Fruit fly (Drosophila melanogaster) whole organism, adult: ENCODE measurements around the gene CG43116.

ENCODE experiments used
- CG11617 ChIP-seq: fragments of 200-800 bp; sonication (Bioruptor generic); optimal IDR thresholded peaks from 2 replicates; lab custom pipeline; 2017; ENCODE audit warnings: mild to moderate bottlenecking, missing biosample characterization, missing genetic modification reagents, missing genetic modification characterization
- CG12768 ChIP-seq: fragments of 200-800 bp; sonication (Bioruptor generic); optimal IDR thresholded peaks from 2 replicates; lab custom pipeline; 2017; ENCODE audit warnings: missing biosample characterization, missing genetic modification characterization, mild to moderate bottlenecking, moderate library complexity, missing genetic modification reagents
- CG14711 ChIP-seq: fragments of 200-800 bp; sonication (Bioruptor generic); optimal IDR thresholded peaks from 2 replicates; lab custom pipeline; 2018; ENCODE audit warnings: missing biosample characterization, mild to moderate bottlenecking, missing genetic modification characterization, moderate library complexity
- CG1620 ChIP-seq: fragments of 200-800 bp; sonication (Bioruptor generic); optimal IDR thresholded peaks from 2 replicates; lab custom pipeline; 2016; ENCODE audit warnings: missing biosample characterization, missing genetic modification characterization
- CG33017 ChIP-seq: fragments of 200-800 bp; sonication (Bioruptor generic); optimal IDR thresholded peaks from 2 replicates; lab custom pipeline; 2018; ENCODE audit warnings: missing biosample characterization, mild to moderate bottlenecking, missing genetic modification characterization, moderate library complexity
- CG5204 ChIP-seq: fragments of 200-800 bp; sonication (Bioruptor generic); optimal IDR thresholded peaks from 2 replicates; lab custom pipeline; 2016; ENCODE audit warnings: missing biosample characterization, missing genetic modification characterization
- CG7045 ChIP-seq: fragments of 200-800 bp; sonication (Bioruptor generic); optimal IDR thresholded peaks from 2 replicates; lab custom pipeline; 2017; ENCODE audit warnings: missing biosample characterization, mild to moderate bottlenecking, missing genetic modification characterization
- CG7101 ChIP-seq: fragments of 200-800 bp; sonication (Bioruptor generic); optimal IDR thresholded peaks from 2 replicates; lab custom pipeline; 2018; ENCODE audit warnings: missing biosample characterization, mild to moderate bottlenecking, missing genetic modification characterization, moderate library complexity
- Clk ChIP-seq: fragments of 200-800 bp; sonication (Bioruptor generic); optimal IDR thresholded peaks from 2 replicates; lab custom pipeline; 2017; ENCODE audit warnings: missing biosample characterization, missing genetic modification characterization
- Crg-1 ChIP-seq: fragments of 200-800 bp; sonication (Bioruptor generic); optimal IDR thresholded peaks from 2 replicates; lab custom pipeline; 2016; ENCODE audit warnings: missing biosample characterization, missing genetic modification characterization
- Hr96 ChIP-seq: fragments of 200-800 bp; sonication (Bioruptor generic); optimal IDR thresholded peaks from 2 replicates; lab custom pipeline; 2016; ENCODE audit warnings: missing biosample characterization, missing genetic modification characterization
- Mnt ChIP-seq: fragments of 200-800 bp; sonication (Bioruptor generic); optimal IDR thresholded peaks from 2 replicates; lab custom pipeline; 2016; ENCODE audit warnings: missing biosample characterization, mild to moderate bottlenecking, missing genetic modification characterization
- bab1 ChIP-seq: fragments of 200-800 bp; sonication (Bioruptor generic); optimal IDR thresholded peaks from 3 replicates; lab custom pipeline; 2019; ENCODE audit warnings: missing biosample characterization, mild to moderate bottlenecking, missing genetic modification characterization, moderate library complexity
- cic ChIP-seq: fragments of 200-800 bp; sonication (Bioruptor generic); optimal IDR thresholded peaks from 2 replicates; lab custom pipeline; 2017; ENCODE audit warnings: missing biosample characterization, mild to moderate bottlenecking, missing genetic modification characterization, moderate library complexity
- cnc ChIP-seq, 2 experiments: fragments of >200 bp; optimal IDR thresholded peaks; 2 replicates each; lab custom pipeline; 2017
- kay ChIP-seq: fragments of 200-800 bp; sonication (Bioruptor generic); peaks from one replicate; lab custom pipeline; 2016; ENCODE audit warnings: missing biosample characterization, missing genetic modification characterization, borderline replicate concordance
- ovo ChIP-seq: fragments of 200-800 bp; sonication (Bioruptor generic); optimal IDR thresholded peaks from 2 replicates; lab custom pipeline; 2016; ENCODE audit warnings: missing biosample characterization, missing genetic modification characterization
- pad ChIP-seq: fragments of 200-800 bp; sonication (Bioruptor generic); optimal IDR thresholded peaks from 3 replicates; lab custom pipeline; 2017; ENCODE audit warnings: missing biosample characterization, missing genetic modification characterization, mild to moderate bottlenecking, moderate library complexity, missing genetic modification reagents
- tj ChIP-seq: fragments of 200-800 bp; sonication (Bioruptor generic); optimal IDR thresholded peaks from 3 replicates; lab custom pipeline; 2017; ENCODE audit warnings: missing biosample characterization, mild to moderate bottlenecking, missing genetic modification characterization, moderate library complexity
- toe ChIP-seq: fragments of 200-800 bp; sonication (Bioruptor generic); optimal IDR thresholded peaks from 2 replicates; lab custom pipeline; 2016; ENCODE audit warnings: missing biosample characterization, missing genetic modification characterization

The CG43116 gene

DNA sequence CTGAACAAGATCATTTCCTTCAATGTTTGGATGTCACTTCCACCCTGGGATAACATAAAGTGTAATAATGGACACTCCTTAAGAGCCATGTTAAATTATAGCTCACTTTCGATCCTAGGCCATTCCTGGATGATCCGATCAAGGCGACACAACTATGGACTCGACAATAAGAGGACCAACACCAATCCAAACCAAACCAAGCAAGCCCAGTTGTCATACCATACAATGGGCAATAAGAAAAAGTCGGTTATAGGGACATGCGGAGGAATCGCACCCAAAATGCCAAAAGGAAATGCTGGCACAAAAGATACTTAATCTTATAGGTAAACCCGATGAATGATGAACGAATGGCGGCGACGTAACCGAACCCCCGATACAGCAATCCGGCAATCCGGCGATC is 5.2 kb upstream of the CG43116 start:
- TF ChIP-seq CG33017 (tag; lab: Kevin White, UChicago) (no peak), CG11617 (GFP tag; lab: Kevin White, UChicago) (no peak), CG7101 (tag; lab: Kevin White, UChicago) (no peak), CG5204 (GFP tag; lab: Kevin White, UChicago) (no peak), Mnt (no peak), tj (GFP tag; lab: Kevin White, UChicago) (no peak), kay (no peak), Clk (GFP tag; lab: Kevin White, UChicago) (no peak), Crg-1 (GFP tag; lab: Kevin White, UChicago) (no peak), pad (GFP tag; lab: Kevin White, UChicago) (no peak), CG14711 (tag; lab: Kevin White, UChicago) (no peak), toe (GFP tag; lab: Kevin White, UChicago) (no peak)

DNA sequence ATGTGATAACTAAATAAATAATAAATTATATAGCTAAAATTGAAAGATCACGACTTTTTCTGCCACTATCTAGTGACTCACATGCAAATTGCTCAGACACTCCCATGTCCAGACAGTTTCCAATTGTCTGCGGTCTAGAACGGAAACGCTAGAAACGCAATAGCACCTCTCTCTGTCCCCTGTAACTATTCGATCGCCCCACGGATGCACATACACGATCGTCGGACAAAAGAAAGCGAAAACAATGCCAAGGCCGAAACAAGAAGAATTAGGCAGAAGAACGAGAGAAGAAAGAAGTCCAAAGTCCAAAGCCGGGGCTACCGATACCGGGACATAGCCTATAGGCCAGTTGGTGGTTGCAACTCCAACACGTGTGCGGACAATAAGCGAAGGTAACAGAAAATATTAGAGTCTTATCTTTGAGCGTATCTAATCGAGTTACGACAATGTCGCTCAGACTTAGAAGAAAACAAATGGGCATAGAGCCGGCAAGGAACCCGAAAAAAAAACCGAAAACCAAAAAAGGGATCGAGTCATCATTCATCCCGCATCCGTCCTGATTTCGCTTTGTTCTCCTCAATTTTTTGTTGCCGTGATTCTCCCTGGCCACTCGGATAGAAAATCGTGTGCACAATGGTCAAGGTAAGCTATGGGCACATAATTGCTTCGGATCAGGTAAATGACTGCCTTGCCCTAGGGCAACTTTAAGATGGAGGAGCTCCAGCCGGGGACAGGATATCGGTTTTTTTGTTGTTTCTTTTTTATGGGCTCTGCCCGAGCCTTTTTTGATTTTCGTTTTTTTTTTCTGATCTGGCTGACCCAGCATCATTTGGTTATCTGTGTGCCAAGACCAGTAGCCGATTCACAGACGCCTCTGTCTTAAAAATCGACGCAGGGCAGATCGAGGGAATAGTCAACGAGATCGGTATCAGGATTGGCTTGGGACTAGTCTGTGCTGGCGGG is 4.2 kb upstream of the CG43116 start:
- TF ChIP-seq Clk (GFP tag; lab: Kevin White, UChicago) (no peak), bab1 (GFP tag; lab: Kevin White, UChicago) (no peak), Mnt (no peak), toe (GFP tag; lab: Kevin White, UChicago) (no peak), ovo (GFP tag; lab: Kevin White, UChicago) (no peak), cic (GFP tag; lab: Kevin White, UChicago) (no peak), CG12768 (GFP tag; lab: Kevin White, UChicago) (no peak), CG14711 (tag; lab: Kevin White, UChicago) (no peak)

DNA sequence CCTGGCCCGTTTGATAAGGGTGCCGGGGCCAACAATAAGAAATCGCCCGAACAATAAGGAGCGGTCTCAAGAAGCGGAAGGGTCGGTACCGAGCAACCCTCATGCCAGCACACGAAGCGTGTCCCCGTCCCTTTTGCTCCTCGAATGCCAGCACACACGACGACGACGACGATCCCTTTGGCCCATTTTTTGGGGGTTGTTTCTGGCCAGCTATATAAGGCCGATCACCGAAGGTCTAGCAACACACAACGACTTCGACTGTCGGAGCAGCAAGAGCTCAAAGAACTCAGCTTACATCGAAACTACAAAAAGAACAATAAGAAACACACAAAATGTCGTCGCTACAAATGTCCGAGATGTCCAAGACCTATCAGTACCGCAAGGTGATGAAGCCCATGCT is 2.8 kb upstream of the CG43116 start:
- TF ChIP-seq CG1620 (GFP tag; lab: Kevin White, UChicago) (no peak), pad (GFP tag; lab: Kevin White, UChicago) (no peak), CG7101 (tag; lab: Kevin White, UChicago) (no peak), Crg-1 (GFP tag; lab: Kevin White, UChicago) (no peak), kay (no peak), CG33017 (tag; lab: Kevin White, UChicago) (no peak), tj (GFP tag; lab: Kevin White, UChicago) (no peak), Hr96 (no peak), bab1 (GFP tag; lab: Kevin White, UChicago) (no peak), toe (GFP tag; lab: Kevin White, UChicago) (no peak), CG5204 (GFP tag; lab: Kevin White, UChicago) (no peak), CG7045 (no peak), ovo (GFP tag; lab: Kevin White, UChicago) (no peak), cnc (optimal IDR thresholded peaks at IDR 0.05; lab: Kevin White, UChicago) (no peak), CG11617 (GFP tag; lab: Kevin White, UChicago) (no peak)

DNA sequence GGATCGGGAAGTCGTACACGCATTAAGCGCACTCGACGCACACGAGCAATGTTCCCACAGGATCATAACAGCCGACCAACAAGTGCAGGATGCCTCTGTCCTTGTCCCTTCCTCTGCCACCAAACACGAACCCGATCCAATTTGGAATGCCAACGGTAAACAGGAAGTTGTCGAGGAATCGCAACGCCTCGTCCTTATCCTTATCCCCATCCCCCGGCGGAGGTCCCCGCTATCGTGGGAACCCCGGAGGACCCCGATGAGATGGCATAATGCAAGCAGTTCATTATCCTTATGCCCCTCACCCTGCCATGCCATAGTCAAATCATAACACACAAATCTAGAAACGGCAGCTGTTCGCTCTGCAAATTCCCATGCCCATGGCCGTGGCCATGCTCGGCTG is 2.3 kb upstream of the CG43116 start:
- TF ChIP-seq CG12768 (GFP tag; lab: Kevin White, UChicago) (no peak), CG33017 (tag; lab: Kevin White, UChicago) (no peak), ovo (GFP tag; lab: Kevin White, UChicago) (no peak), tj (GFP tag; lab: Kevin White, UChicago) (no peak)

DNA sequence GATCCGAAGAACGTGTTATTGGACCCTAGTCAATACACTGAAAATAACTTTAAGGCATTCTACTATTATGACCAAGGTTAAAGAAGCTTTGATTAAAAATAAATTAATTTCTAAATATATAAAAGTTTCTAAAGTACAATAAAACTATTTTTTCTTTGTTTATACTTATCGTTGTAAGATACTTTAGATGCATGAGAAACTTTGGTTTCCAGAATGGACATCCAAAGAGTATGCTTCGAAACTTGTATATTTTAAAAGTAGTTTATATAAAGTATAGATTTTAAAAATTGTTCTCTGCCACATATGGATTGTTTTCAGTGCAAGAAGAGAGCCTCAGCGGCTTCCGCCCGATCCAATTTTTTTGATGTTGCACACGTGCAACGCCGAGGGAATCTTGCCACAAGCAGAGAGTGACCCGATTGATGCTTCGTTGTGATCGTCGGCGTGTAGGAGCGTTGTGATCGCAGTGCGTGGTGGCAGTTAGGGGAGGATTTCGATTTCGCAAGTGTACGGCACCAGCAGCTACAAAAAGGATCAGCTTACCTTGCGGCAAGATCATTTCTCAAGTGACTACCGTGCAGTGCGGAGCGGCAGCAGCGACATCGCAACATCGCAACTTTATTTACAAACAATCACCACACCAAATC is 395 bp upstream of the CG43116 start:
- TF ChIP-seq ovo (GFP tag; lab: Kevin White, UChicago): no peak
- no peak for TF ChIP-seq CG7045
- no peak for TF ChIP-seq CG14711 (tag; lab: Kevin White, UChicago)
- TF ChIP-seq cnc (optimal IDR thresholded peaks at IDR 0.05; lab: Kevin White, UChicago): no peak
- no peak for TF ChIP-seq kay
- TF ChIP-seq CG12768 (GFP tag; lab: Kevin White, UChicago): no peak
- TF ChIP-seq Mnt: no peak
- TF ChIP-seq Clk (GFP tag; lab: Kevin White, UChicago): no peak
- no peak for TF ChIP-seq CG33017 (tag; lab: Kevin White, UChicago)
- no peak for TF ChIP-seq Hr96
- no peak for TF ChIP-seq Crg-1 (GFP tag; lab: Kevin White, UChicago)
- TF ChIP-seq cic (GFP tag; lab: Kevin White, UChicago): no peak
- no peak for TF ChIP-seq tj (GFP tag; lab: Kevin White, UChicago)
- no peak for TF ChIP-seq toe (GFP tag; lab: Kevin White, UChicago)
- TF ChIP-seq CG7101 (tag; lab: Kevin White, UChicago): no peak
- no peak for TF ChIP-seq CG11617 (GFP tag; lab: Kevin White, UChicago)
- no peak for TF ChIP-seq bab1 (GFP tag; lab: Kevin White, UChicago)
- TF ChIP-seq CG5204 (GFP tag; lab: Kevin White, UChicago): no peak
- TF ChIP-seq pad (GFP tag; lab: Kevin White, UChicago): no peak
- no peak for TF ChIP-seq CG1620 (GFP tag; lab: Kevin White, UChicago)

DNA sequence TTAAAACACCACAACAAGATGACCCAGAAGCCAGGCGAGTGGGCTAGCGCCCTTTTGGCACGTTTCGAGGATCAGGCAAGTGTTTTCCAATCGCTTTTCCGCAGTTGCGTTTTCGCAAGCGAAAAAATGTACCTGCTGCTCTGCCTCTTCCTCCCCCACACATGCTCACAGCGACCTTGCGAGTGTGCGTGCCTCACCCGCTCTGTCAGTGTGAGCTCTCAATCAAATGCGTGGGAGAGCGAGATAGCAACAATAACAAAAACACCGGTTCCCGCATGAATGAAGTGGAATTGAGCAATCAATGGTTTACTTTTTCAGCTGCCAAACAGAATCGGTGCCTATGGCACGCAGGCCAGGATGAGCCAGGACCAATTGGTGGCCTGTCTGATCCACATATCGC is 13.5 kb downstream of the CG43116 start:
- TF ChIP-seq CG5204 (GFP tag; lab: Kevin White, UChicago): no peak
- TF ChIP-seq CG33017 (tag; lab: Kevin White, UChicago): no peak
- TF ChIP-seq Clk (GFP tag; lab: Kevin White, UChicago): no peak
- no peak for TF ChIP-seq bab1 (GFP tag; lab: Kevin White, UChicago)
- no peak for TF ChIP-seq CG12768 (GFP tag; lab: Kevin White, UChicago)
- TF ChIP-seq CG14711 (tag; lab: Kevin White, UChicago): no peak
- TF ChIP-seq CG7101 (tag; lab: Kevin White, UChicago): no peak
- TF ChIP-seq cic (GFP tag; lab: Kevin White, UChicago): no peak
- TF ChIP-seq kay: no peak
- no peak for TF ChIP-seq Hr96
- no peak for TF ChIP-seq cnc (optimal IDR thresholded peaks at IDR 0.05; lab: Kevin White, UChicago)
- no peak for TF ChIP-seq ovo (GFP tag; lab: Kevin White, UChicago)
- no peak for TF ChIP-seq CG7045
- TF ChIP-seq Mnt: no peak
